Fruit fly (Drosophila melanogaster) whole organism, prepupa: ENCODE data around the gene CG4766.

Experiments
- Blimp-1 ChIP-seq: fragments of 200-800 bp; sonication (Bioruptor generic); optimal IDR thresholded peaks from 3 replicates; lab custom pipeline; 2017; ENCODE audit warnings: missing biosample characterization, missing genetic modification characterization, mild to moderate bottlenecking, moderate library complexity, missing genetic modification reagents
- CG31627 ChIP-seq: fragments of 200-800 bp; sonication (Bioruptor generic); optimal IDR thresholded peaks from 3 replicates; lab custom pipeline; 2016; ENCODE audit warnings: missing biosample characterization, missing genetic modification characterization
- CG6808 ChIP-seq: fragments of 200-800 bp; sonication (Bioruptor generic); optimal IDR thresholded peaks from 3 replicates; lab custom pipeline; 2017; ENCODE audit warnings: missing biosample characterization, missing genetic modification characterization, mild to moderate bottlenecking, moderate library complexity, missing genetic modification reagents
- CG9139 ChIP-seq: fragments of 200-800 bp; sonication (Bioruptor generic); optimal IDR thresholded peaks from 3 replicates; lab custom pipeline; 2017; ENCODE audit warnings: missing biosample characterization, mild to moderate bottlenecking, missing genetic modification characterization
- Ets96B ChIP-seq: fragments of 200-800 bp; optimal IDR thresholded peaks from 2 replicates; lab custom pipeline; 2019; ENCODE audit warnings: missing biosample characterization, mild to moderate bottlenecking, missing genetic modification characterization, moderate library complexity
- Hr39 ChIP-seq: fragments of 200-800 bp; sonication (Bioruptor generic); optimal IDR thresholded peaks from 2 replicates; lab custom pipeline; 2016; ENCODE audit warnings: missing biosample characterization, missing genetic modification characterization
- Hr4 ChIP-seq: fragments of 200-800 bp; sonication (Bioruptor generic); optimal IDR thresholded peaks from 3 replicates; lab custom pipeline; 2016; ENCODE audit warnings: missing biosample characterization, missing genetic modification characterization
- Met ChIP-seq: fragments of 200-800 bp; sonication (Bioruptor generic); optimal IDR thresholded peaks from 3 replicates; lab custom pipeline; 2016; ENCODE audit warnings: missing biosample characterization, missing genetic modification characterization
- dac ChIP-seq: fragments of 200-800 bp; sonication (Bioruptor generic); optimal IDR thresholded peaks from 2 replicates; lab custom pipeline; 2017; ENCODE audit warnings: missing biosample characterization, mild to moderate bottlenecking, missing genetic modification characterization
- lz ChIP-seq: fragments of 200-800 bp; sonication (Bioruptor generic); optimal IDR thresholded peaks from 3 replicates; lab custom pipeline; 2016; ENCODE audit warnings: missing biosample characterization, missing genetic modification characterization

dm6 chrX:5956646-5957441 is 43.8 kb downstream of the CG4766 start:
- TF ChIP-seq Hr4 (GFP tag; lab: Kevin White, UChicago) = no peak
- no peak for TF ChIP-seq Blimp-1 (GFP tag; lab: Kevin White, UChicago)
- TF ChIP-seq Met (GFP tag; lab: Kevin White, UChicago) = no peak
- no peak for TF ChIP-seq CG31627
- no peak for TF ChIP-seq CG9139 (GFP tag; lab: Kevin White, UChicago)
- no peak for TF ChIP-seq Ets96B (tag; lab: Kevin White, UChicago)
- no peak for TF ChIP-seq dac (GFP tag; lab: Kevin White, UChicago)
- no peak for TF ChIP-seq lz (GFP tag; lab: Kevin White, UChicago)
- no peak for TF ChIP-seq Hr39
- TF ChIP-seq CG6808 = no peak
